Fruit fly (Drosophila melanogaster) whole organism: Measurements from ENCODE around the gene Tep2.

Source experiments
- CG8478 ChIP-seq: fragments of >200 bp; optimal IDR thresholded peaks from 2 replicates; lab custom pipeline; 2018; ENCODE audit warnings: inconsistent platforms
- psq ChIP-seq: fragments of >200 bp; optimal IDR thresholded peaks from 2 replicates; lab custom pipeline; 2017
- usp ChIP-seq: fragments of >200 bp; optimal IDR thresholded peaks from 2 replicates; lab custom pipeline; 2017; ENCODE audit warnings: missing biosample characterization, missing genetic modification characterization, mixed read lengths

DNA sequence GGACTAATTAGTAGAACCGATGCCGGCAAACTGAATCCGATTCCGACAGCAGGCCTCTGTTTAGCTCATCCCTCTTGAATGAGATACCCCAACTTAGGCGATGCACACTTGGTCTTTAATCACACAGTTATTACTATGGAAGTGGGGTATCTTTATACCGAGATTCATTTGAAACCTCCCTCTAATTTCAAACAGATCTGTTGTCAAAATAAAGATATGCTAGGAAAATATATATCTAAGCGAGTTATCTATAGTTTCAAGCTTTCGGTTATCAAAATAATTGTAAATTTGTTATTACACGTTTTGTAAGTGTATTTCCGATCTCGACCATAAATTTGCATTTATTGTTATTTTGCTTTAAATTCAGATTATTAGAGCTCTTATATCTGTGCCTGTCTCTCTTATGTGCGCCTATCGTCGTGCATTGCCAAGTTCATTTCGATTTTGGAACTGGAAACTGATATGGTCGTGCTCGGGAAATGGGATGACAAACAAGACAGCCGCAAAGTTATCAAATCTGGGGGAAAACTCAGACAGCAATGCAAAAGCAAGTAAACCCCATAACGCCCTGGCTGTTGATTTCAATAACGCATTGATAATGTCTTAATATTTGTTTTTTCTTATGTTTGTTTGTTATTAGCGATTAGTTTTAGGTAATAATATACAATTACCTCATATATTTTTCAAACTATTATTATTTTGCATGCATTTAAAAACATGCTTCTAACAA, 25.0 kb upstream of the Tep2 start, which contains the start of gene CG13795:
- no peak for TF ChIP-seq psq
- no peak for TF ChIP-seq CG8478
- TF ChIP-seq usp: no peak
